Worm (Caenorhabditis elegans) whole organism, L2 larva: Measurements from ENCODE around the gene flp-2.

Experiments
- R02D3.7 ChIP-seq: fragments of 150-350 bp; optimal IDR thresholded peaks from 2 replicates; lab custom pipeline; 2014; ENCODE audit warnings: missing biosample characterization, missing genetic modification characterization
- ZK546.5 ChIP-seq: sonication (generic microtip); optimal IDR thresholded peaks from 2 replicates; lab custom pipeline; 2017; ENCODE audit warnings: missing biosample characterization, missing genetic modification characterization
- ama-1 ChIP-seq: fragments of 150-350 bp; optimal IDR thresholded peaks from 2 replicates; lab custom pipeline; 2018; ENCODE audit warnings: inconsistent platforms
- ceh-82 ChIP-seq: fragments of 150-350 bp; optimal IDR thresholded peaks from 2 replicates; lab custom pipeline; 2014; ENCODE audit warnings: missing biosample characterization, missing genetic modification characterization
- elt-1 ChIP-seq: fragments of 150-350 bp; optimal IDR thresholded peaks from 2 replicates; lab custom pipeline; 2014; ENCODE audit warnings: missing biosample characterization, missing genetic modification characterization
- lin-11 ChIP-seq: fragments of 150-350 bp; sonication (generic microtip); optimal IDR thresholded peaks from 2 replicates; lab custom pipeline; 2014; ENCODE audit warnings: missing biosample characterization, missing genetic modification characterization, inconsistent platforms, mixed read lengths
- nhr-11 ChIP-seq: fragments of 150-350 bp; optimal IDR thresholded peaks from 2 replicates; lab custom pipeline; 2014; ENCODE audit warnings: missing biosample characterization, missing genetic modification characterization
- nhr-129 ChIP-seq: fragments of 150-350 bp; optimal IDR thresholded peaks from 2 replicates; lab custom pipeline; 2014; ENCODE audit warnings: missing biosample characterization, missing genetic modification characterization
- nhr-77 ChIP-seq: fragments of 150-350 bp; optimal IDR thresholded peaks from 2 replicates; lab custom pipeline; 2014; ENCODE audit warnings: missing biosample characterization, missing genetic modification characterization

DNA sequence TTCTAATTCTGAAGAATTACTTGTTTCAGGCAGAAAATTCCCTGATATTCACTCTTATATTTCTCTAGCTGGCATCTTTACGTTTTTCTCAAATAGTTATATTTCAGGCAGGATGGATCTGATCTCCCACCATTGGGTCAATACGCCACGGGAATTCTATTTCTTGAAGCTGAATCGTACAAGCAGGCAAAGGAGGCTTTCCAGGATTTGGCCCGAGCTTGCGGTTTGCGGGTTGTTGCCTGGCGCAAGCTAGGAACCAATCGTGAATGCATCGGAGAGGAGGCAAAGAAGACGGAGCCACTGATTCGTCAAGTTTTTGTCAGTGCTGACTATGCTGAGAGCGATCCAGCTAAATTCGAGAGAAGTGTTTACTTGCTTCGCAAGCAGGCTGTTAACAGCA, 10.0 kb downstream of the flp-2 start:
- TF ChIP-seq ama-1 (lab: Kevin White, UChicago) (no peak), ZK546.5 (tag; lab: Kevin White, UChicago) (no peak), ceh-82 (tag; lab: Kevin White, UChicago) (no peak), nhr-77 (tag; lab: Kevin White, UChicago) (no peak), elt-1 (no peak), nhr-11 (tag; lab: Kevin White, UChicago) (no peak), lin-11 (tag; lab: Kevin White, UChicago) (no peak), nhr-129 (no peak), R02D3.7 (tag; lab: Kevin White, UChicago) (no peak)
